Worm (Caenorhabditis elegans): Measurements from ENCODE around the gene C44C10.15.

Gene C44C10.15

ce11 chrX:11690014-11690591, 10.1 kb downstream of the C44C10.15 start, which contains the start of the genes C44C10.10 and C44C10.5:
Gene C44C10.10, plus strand, starts transcription at chrX:11690314.
Gene C44C10.5, plus strand, starts transcription at chrX:11690541.
- no peak for TF ChIP-seq nhr-129 (tag; optimal IDR thresholded peaks at IDR 0.05)

ce11 chrX:11687836-11688319, 12.3 kb downstream of the C44C10.15 start, which contains the start of gene C44C10.7:
Gene C44C10.7, minus strand, starts transcription at chrX:11688269.
- TF ChIP-seq mbf-1 (tag; optimal IDR thresholded peaks at IDR 0.05): no peak

DNA sequence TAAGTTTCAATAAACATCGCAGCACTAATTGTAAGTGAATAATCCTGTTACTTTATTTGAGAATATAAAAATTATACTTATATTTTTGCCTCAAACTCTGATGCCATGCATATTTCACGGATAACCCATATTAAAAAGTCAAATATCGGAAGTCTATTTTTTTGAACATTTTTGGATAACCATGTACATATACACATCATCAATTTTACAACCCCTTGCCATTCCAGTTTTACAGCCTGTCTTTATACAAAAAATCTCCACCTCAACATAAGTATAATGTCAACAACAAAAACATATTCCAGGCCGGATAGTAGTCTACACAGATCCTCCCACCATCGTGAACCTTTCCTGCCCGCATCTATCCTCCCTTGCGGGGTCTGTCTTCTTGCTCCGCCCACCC, 15.9 kb downstream of the C44C10.15 start, which contains the start of gene hnd-1:
Gene hnd-1, plus strand, starts transcription at position 301 of the 400 bp plus-strand sequence.
- TF ChIP-seq nhr-237 (tag; optimal IDR thresholded peaks at IDR 0.05) (no peak), dmd-4 (tag; optimal IDR thresholded peaks at IDR 0.05) (no peak), nhr-77 (tag; optimal IDR thresholded peaks at IDR 0.05) (no peak), egl-27 (tag; optimal IDR thresholded peaks at IDR 0.05) (no peak), crh-2 (tag; optimal IDR thresholded peaks at IDR 0.05) (no peak), lin-13 (GFP tag; optimal IDR thresholded peaks at IDR 0.05) (no peak), unc-39 (tag; optimal IDR thresholded peaks at IDR 0.05) (no peak), skn-1 (tag; optimal IDR thresholded peaks at IDR 0.05) (no peak), ama-1 (optimal IDR thresholded peaks at IDR 0.05) (no peak), nhr-11 (tag; optimal IDR thresholded peaks at IDR 0.05) (no peak), unc-55 (GFP tag; optimal IDR thresholded peaks at IDR 0.05) (no peak), gmeb-1 (tag; optimal IDR thresholded peaks at IDR 0.05) (no peak), ztf-11 (tag; optimal IDR thresholded peaks at IDR 0.05) (no peak), fos-1 (tag; optimal IDR thresholded peaks at IDR 0.05) (no peak), ceh-16 (tag; optimal IDR thresholded peaks at IDR 0.05) (no peak)

DNA sequence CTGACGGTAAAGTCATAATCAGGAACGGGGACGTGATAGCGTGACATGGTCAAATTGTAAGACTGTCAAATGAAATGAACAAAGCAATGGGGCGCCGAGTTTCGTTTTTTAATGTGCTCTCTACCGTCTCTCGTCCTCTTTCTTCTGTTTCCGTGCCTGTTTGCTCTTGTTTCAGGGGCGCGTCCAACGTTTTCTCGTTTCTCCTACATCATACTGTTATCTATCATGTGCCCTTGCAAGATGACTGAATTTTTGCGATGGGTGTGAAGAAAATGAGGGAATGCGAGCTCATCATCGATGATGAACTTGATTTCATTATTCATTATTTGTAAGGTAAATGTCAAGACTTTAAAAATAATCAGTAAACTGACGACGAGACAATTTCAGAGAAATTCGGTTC, 19.3 kb downstream of the C44C10.15 start, which contains the start of gene T04F8.7:
Gene T04F8.7, minus strand, starts transcription at position 130 of the 400 bp plus-strand sequence.
- TF ChIP-seq blmp-1 (tag; optimal IDR thresholded peaks at IDR 0.05; ENCODE audit: insufficient read depth) (no peak), sma-9 (GFP tag; optimal IDR thresholded peaks at IDR 0.05) (peak; percentile 24), sma-9 (tag; optimal IDR thresholded peaks at IDR 0.05) (no peak), ztf-11 (tag; optimal IDR thresholded peaks at IDR 0.05) (no peak), fos-1 (tag; optimal IDR thresholded peaks at IDR 0.05) (peak; percentile 83), nhr-10 (tag; optimal IDR thresholded peaks at IDR 0.05) (no peak), ztf-4 (tag; optimal IDR thresholded peaks at IDR 0.05) (no peak), F13H6.1 (tag; optimal IDR thresholded peaks at IDR 0.05) (peak; percentile 6), crh-2 (tag; optimal IDR thresholded peaks at IDR 0.05) (peak; percentile 11), ama-1 (optimal IDR thresholded peaks at IDR 0.05) (no peak)

DNA sequence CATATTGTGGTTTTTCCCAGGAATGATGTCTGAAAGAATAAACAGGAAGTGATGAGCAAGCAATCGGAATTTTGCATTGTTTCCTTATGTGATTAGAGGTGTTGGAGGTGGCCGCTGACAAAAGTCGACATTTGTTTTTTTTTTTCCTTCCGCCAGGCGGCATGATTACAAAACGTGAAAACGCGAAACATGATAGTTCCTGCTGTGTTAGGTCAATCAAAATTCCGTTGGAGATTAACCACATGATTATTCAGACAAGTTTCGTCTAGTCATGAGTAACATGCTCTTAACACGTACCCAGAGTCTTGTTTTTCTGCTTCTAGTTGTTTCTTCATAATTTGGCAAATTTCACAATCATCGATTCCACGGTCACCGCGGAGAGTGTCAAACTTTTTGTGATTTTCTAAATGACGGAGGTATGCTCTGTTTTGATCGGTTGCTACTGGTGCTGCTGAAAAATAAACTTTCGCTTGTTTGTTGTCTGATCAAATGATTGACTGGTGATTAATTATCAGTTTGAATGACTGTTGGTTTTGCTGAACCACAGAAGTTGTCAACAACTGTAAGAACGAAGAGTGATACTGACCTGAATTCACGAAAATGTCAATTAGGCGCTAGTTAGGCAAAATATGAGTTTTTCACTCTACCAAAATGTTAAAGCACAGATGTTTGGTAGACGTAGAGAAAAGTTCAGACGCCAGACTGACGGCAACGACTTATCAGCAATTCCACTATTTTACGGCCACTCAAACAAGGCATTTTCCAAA, 20.8 kb downstream of the C44C10.15 start:
- TF ChIP-seq gmeb-1 (tag; optimal IDR thresholded peaks at IDR 0.05): no peak
- no peak for TF ChIP-seq unc-62 (GFP tag; optimal IDR thresholded peaks at IDR 0.05)
- TF ChIP-seq nhr-11 (tag; optimal IDR thresholded peaks at IDR 0.05): no peak
- TF ChIP-seq C34F6.9 (tag; optimal IDR thresholded peaks at IDR 0.05): no peak
- no peak for TF ChIP-seq nhr-237 (tag; optimal IDR thresholded peaks at IDR 0.05)
- no peak for TF ChIP-seq egl-27 (tag; optimal IDR thresholded peaks at IDR 0.05)
- no peak for TF ChIP-seq elt-3 (tag; optimal IDR thresholded peaks at IDR 0.05)
- TF ChIP-seq unc-39 (tag; optimal IDR thresholded peaks at IDR 0.05): no peak
- no peak for TF ChIP-seq skn-1 (tag; optimal IDR thresholded peaks at IDR 0.05)
- no peak for TF ChIP-seq nhr-6 (tag; optimal IDR thresholded peaks at IDR 0.05)
- no peak for TF ChIP-seq ceh-82 (tag; optimal IDR thresholded peaks at IDR 0.05)

ce11 chrX:11675573-11675972, 24.6 kb downstream of the C44C10.15 start:
- TF ChIP-seq lin-39 (tag; optimal IDR thresholded peaks at IDR 0.05) (no peak), fos-1 (tag; optimal IDR thresholded peaks at IDR 0.05) (no peak), lsy-2 (tag; optimal IDR thresholded peaks at IDR 0.05) (no peak), ama-1 (optimal IDR thresholded peaks at IDR 0.05) (no peak), mdl-1 (tag; optimal IDR thresholded peaks at IDR 0.05) (no peak), zag-1 (tag; optimal IDR thresholded peaks at IDR 0.05) (no peak), ceh-82 (tag; optimal IDR thresholded peaks at IDR 0.05) (no peak), sma-9 (GFP tag; optimal IDR thresholded peaks at IDR 0.05) (no peak), sma-9 (tag; optimal IDR thresholded peaks at IDR 0.05) (no peak), nhr-23 (tag; optimal IDR thresholded peaks at IDR 0.05) (no peak), nhr-12 (tag; optimal IDR thresholded peaks at IDR 0.05) (no peak), blmp-1 (tag; optimal IDR thresholded peaks at IDR 0.05; ENCODE audit: insufficient read depth) (no peak), unc-39 (tag; optimal IDR thresholded peaks at IDR 0.05) (no peak)
